Fruit fly (Drosophila melanogaster): ENCODE results near the gene CG7634.

dm6 chr3L:21602275-21602674, 37.0 kb downstream of the CG7634 start:
- no peak for TF ChIP-seq insv (optimal IDR thresholded peaks at IDR 0.05)
- TF ChIP-seq h (optimal IDR thresholded peaks at IDR 0.05): no peak
